Fruit fly (Drosophila melanogaster): ENCODE results near the gene Dhc98D.

Gene Dhc98D

DNA sequence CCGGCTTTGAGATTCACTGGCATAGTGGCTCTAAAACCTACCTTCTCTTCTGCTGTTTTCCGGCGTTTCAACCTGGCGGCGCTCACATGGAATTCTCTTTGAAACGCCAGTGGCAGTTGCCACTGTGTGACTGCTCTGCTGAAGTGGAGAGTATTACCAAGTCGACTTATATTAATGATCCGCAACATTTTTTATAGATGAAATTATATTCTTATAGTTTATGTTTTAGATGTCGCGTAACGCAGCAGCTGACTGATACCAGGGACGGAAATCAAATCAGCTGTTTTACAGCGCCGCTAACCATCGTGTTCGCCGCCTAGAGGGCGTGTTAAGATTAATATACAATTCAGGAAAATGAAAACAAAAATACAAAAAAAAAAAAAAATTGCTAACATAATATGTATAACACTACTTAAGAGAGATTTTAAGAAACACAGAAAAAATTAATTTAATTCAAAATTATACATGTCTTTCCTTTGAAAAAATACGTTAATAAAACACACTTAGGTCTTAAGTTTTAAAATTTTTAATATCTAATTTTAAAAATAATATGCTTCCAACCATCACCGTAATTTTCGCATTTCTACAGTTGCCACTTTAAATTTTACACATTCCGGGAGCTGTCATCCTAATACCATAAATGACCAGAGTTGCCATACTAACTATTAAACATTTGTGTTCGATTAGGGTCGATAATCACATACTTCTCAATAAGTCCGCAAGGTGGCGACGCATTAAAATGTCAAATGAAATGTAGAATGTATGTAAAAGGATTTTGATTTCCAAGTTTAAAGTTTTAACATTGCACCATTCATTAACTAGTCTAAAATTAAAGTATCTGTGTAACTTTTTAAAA lies 58.0 kb downstream of the Dhc98D start, which contains the start of gene mIF2 (continued):
- TF ChIP-seq hth (optimal IDR thresholded peaks at IDR 0.05) (no peak), B-H2 (GFP tag; optimal IDR thresholded peaks at IDR 0.05) (no peak), bcd (GFP tag; optimal IDR thresholded peaks at IDR 0.05) (peak; percentile 8), CTCF (GFP tag; optimal IDR thresholded peaks at IDR 0.05) (peak; percentile 95), kah (GFP tag; optimal IDR thresholded peaks at IDR 0.05) (no peak), CG30431 (GFP tag; optimal IDR thresholded peaks at IDR 0.05) (no peak), CG6254 (GFP tag; optimal IDR thresholded peaks at IDR 0.05) (no peak), Lpt (GFP tag; optimal IDR thresholded peaks at IDR 0.05) (no peak), btn (GFP tag; optimal IDR thresholded peaks at IDR 0.05) (no peak), ash1 (GFP tag; optimal IDR thresholded peaks at IDR 0.05) (no peak), Ssrp (tag; optimal IDR thresholded peaks at IDR 0.05) (no peak), al (GFP tag; IDR thresholded peaks at IDR 0.05) (no peak), sqz (GFP tag; optimal IDR thresholded peaks at IDR 0.05) (peak; percentile 62), CG31224 (GFP tag; IDR thresholded peaks at IDR 0.05) (no peak), pan (optimal IDR thresholded peaks at IDR 0.05) (no peak), pan (GFP tag; optimal IDR thresholded peaks at IDR 0.05 in 1 of 2, IDR thresholded peaks at IDR 0.05 in 1 of 2) (peak in 1 of 2 experiments; percentile 35), CG17568 (GFP tag; optimal IDR thresholded peaks at IDR 0.05) (no peak), otp (GFP tag; IDR thresholded peaks at IDR 0.05) (no peak), vvl (GFP tag; IDR thresholded peaks at IDR 0.05) (no peak; the same call in 1 of the 2 replicates), CG9932 (GFP tag; IDR thresholded peaks at IDR 0.05) (no peak; the same call in none of the 2 replicates), CG2889 (GFP tag; IDR thresholded peaks at IDR 0.05) (no peak), CG33213 (GFP tag; optimal IDR thresholded peaks at IDR 0.05) (peak; percentile 7), CG11085 (GFP tag; IDR thresholded peaks at IDR 0.05) (no peak), CG4854 (GFP tag; optimal IDR thresholded peaks at IDR 0.05) (no peak), pita (GFP tag; optimal IDR thresholded peaks at IDR 0.05) (peak; percentile 73), salm (tag; optimal IDR thresholded peaks at IDR 0.05) (no peak), so (GFP tag; IDR thresholded peaks at IDR 0.05) (no peak), rib (GFP tag; IDR thresholded peaks at IDR 0.05) (no peak), bab2 (GFP tag; optimal IDR thresholded peaks at IDR 0.05) (peak; percentile 1), kni (GFP tag; optimal IDR thresholded peaks at IDR 0.05) (no peak), CG34422 (GFP tag; IDR thresholded peaks at IDR 0.05) (peak; percentile 68; the same call in 2 of the 3 replicates), repo (GFP tag; optimal IDR thresholded peaks at IDR 0.05) (no peak), CG13287 (GFP tag; IDR thresholded peaks at IDR 0.05; ENCODE audit: partially characterized antibody) (peak; percentile 38), CG14014 (GFP tag; IDR thresholded peaks at IDR 0.05) (no peak), CG10321 (GFP tag; IDR thresholded peaks at IDR 0.05) (no peak), prd (optimal IDR thresholded peaks at IDR 0.05) (no peak), prd (GFP tag; IDR thresholded peaks at IDR 0.05) (peak; percentile 33; the same call in 1 of the 3 replicates), Myb (GFP tag; optimal IDR thresholded peaks at IDR 0.05) (peak; percentile 34), ap (GFP tag; IDR thresholded peaks at IDR 0.05) (no peak), pb (GFP tag; optimal IDR thresholded peaks at IDR 0.05) (no peak), bbx (GFP tag; IDR thresholded peaks at IDR 0.05; ENCODE audit: partially characterized antibody) (peak; percentile 59; the same call in 1 of the 2 replicates), Gug (GFP tag; IDR thresholded peaks at IDR 0.05) (no peak), Dad (GFP tag; optimal IDR thresholded peaks at IDR 0.05) (no peak), gem (tag; optimal IDR thresholded peaks at IDR 0.05) (peak; percentile 38), crol (GFP tag; IDR thresholded peaks at IDR 0.05) (no peak), Ets97D (GFP tag; optimal IDR thresholded peaks at IDR 0.05) (no peak), ATbp (GFP tag; optimal IDR thresholded peaks at IDR 0.05) (no peak), CG8765 (GFP tag; IDR thresholded peaks at IDR 0.05) (no peak), YL-1 (GFP tag; optimal IDR thresholded peaks at IDR 0.05) (peak; percentile 18), CG2875 (GFP tag; optimal IDR thresholded peaks at IDR 0.05) (no peak), Mrtf (GFP tag; IDR thresholded peaks at IDR 0.05) (no peak), ftz-f1 (GFP tag; optimal IDR thresholded peaks at IDR 0.05) (no peak)

Data from whole organism, embryonic.